Worm (Caenorhabditis elegans) whole organism, L3 larva: Measurements from ENCODE around the gene F16F9.4.
"Not testable (repeated sequence)": the region's sequence is repeated elsewhere in the genome, so short reads cannot be mapped to it uniquely, and the experiment has no call there.

Source experiments
- ama-1 ChIP-seq: fragments of 150-350 bp; optimal IDR thresholded peaks from 2 replicates; lab custom pipeline; 2018
- daf-12 ChIP-seq: fragments of 150-350 bp; optimal IDR thresholded peaks from 2 replicates; lab custom pipeline; 2014; ENCODE audit warnings: missing biosample characterization, missing genetic modification reagents, missing genetic modification characterization
- egl-5 ChIP-seq: fragments of 150-350 bp; optimal IDR thresholded peaks from 2 replicates; lab custom pipeline; 2017; ENCODE audit warnings: missing biosample characterization, missing genetic modification reagents, missing genetic modification characterization, inconsistent platforms
- elt-1 ChIP-seq: fragments of 150-350 bp; optimal IDR thresholded peaks from 2 replicates; lab custom pipeline; 2014; ENCODE audit warnings: missing biosample characterization, missing genetic modification characterization
- elt-3 ChIP-seq, 3 experiments: fragments of 150-350 bp in 1 of 3; sonication (generic microtip) in 2 of 3; optimal IDR thresholded peaks; 2 replicates in 2 of 3; 4 replicates in 1 of 3; lab custom pipeline; 2014 to 2017; ENCODE audit warnings: missing biosample characterization in 3 of 3, missing genetic modification characterization in 3 of 3
- fkh-10 ChIP-seq: sonication (generic microtip); optimal IDR thresholded peaks from 2 replicates; lab custom pipeline; 2017; ENCODE audit warnings: missing biosample characterization, missing genetic modification reagents, missing genetic modification characterization
- hmg-11 ChIP-seq: sonication (generic microtip); optimal IDR thresholded peaks from 2 replicates; lab custom pipeline; 2016; ENCODE audit warnings: missing genetic modification characterization, missing compliant biosample characterization
- nhr-25 ChIP-seq: sonication (generic microtip); optimal IDR thresholded peaks from 2 replicates; lab custom pipeline; 2017; ENCODE audit warnings: missing biosample characterization, missing genetic modification characterization
- nhr-77 ChIP-seq: fragments of 150-350 bp; optimal IDR thresholded peaks from 2 replicates; lab custom pipeline; 2014; ENCODE audit warnings: missing biosample characterization, missing genetic modification characterization
- pha-4 ChIP-seq: fragments of 150-350 bp; optimal IDR thresholded peaks from 2 replicates; lab custom pipeline; 2014; ENCODE audit warnings: missing biosample characterization, missing genetic modification reagents, missing genetic modification characterization
- ztf-11 ChIP-seq: fragments of 150-350 bp; optimal IDR thresholded peaks from 2 replicates; lab custom pipeline; 2014; ENCODE audit warnings: missing biosample characterization, missing genetic modification characterization

DNA sequence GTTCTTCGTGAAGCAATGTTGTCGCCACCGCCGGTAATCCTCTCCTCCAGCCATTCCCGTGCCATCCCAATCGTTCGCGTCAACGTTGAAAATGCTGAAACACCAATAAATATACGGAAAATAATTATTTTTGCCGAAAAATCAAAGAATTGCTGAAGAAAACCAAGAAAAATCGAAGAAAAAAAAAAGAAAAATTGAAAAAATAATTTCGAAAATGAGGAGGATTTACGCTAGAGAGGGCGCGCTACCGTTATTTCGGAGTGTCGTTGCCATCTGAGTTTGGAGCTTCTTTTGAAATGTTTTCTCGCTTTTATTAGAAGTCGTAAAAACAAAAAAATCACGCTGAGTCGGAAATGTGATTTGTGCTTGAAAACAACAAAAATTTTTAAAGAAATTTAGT is 52.4 kb downstream of the F16F9.4 start, which contains the start of gene F08F1.9:
- not testable (repeated sequence) for TF ChIP-seq fkh-10 (GFP tag; lab: Kevin White, UChicago); pha-4; nhr-25; ama-1 (lab: Kevin White, UChicago); nhr-77 (tag; lab: Kevin White, UChicago); daf-12 (tag; lab: Kevin White, UChicago); elt-1 (tag; lab: Kevin White, UChicago); elt-3 (tag; optimal IDR thresholded peaks at IDR 0.05; lab: Kevin White, UChicago); egl-5; hmg-11 (tag; lab: Kevin White, UChicago); ztf-11
